Worm (Caenorhabditis elegans) whole organism, L3 larva: Measurements from ENCODE around the gene him-18.

ENCODE experiments used
- R02D3.7 ChIP-seq: fragments of 150-350 bp; optimal IDR thresholded peaks from 2 replicates; lab custom pipeline; 2014; ENCODE audit warnings: missing biosample characterization, missing genetic modification characterization
- aly-2 ChIP-seq: fragments of 150-350 bp; optimal IDR thresholded peaks from 2 replicates; lab custom pipeline; 2014; ENCODE audit warnings: missing biosample characterization, missing genetic modification characterization
- ceh-16 ChIP-seq: sonication (generic microtip); optimal IDR thresholded peaks from 2 replicates; lab custom pipeline; 2017; ENCODE audit warnings: missing biosample characterization, missing genetic modification characterization
- ceh-28 ChIP-seq: fragments of 150-350 bp; optimal IDR thresholded peaks from 2 replicates; lab custom pipeline; 2014; ENCODE audit warnings: missing biosample characterization, missing genetic modification reagents, missing genetic modification characterization
- ceh-82 ChIP-seq: fragments of 150-350 bp; optimal IDR thresholded peaks from 2 replicates; lab custom pipeline; 2014; ENCODE audit warnings: missing biosample characterization, missing genetic modification characterization
- ceh-9 ChIP-seq: sonication (generic microtip); optimal IDR thresholded peaks from 2 replicates; lab custom pipeline; 2018; ENCODE audit warnings: missing biosample characterization, missing genetic modification characterization
- egl-5 ChIP-seq: fragments of 150-350 bp; optimal IDR thresholded peaks from 2 replicates; lab custom pipeline; 2017; ENCODE audit warnings: missing biosample characterization, missing genetic modification reagents, missing genetic modification characterization, inconsistent platforms
- elt-1 ChIP-seq: fragments of 150-350 bp; optimal IDR thresholded peaks from 2 replicates; lab custom pipeline; 2014; ENCODE audit warnings: missing biosample characterization, missing genetic modification characterization
- elt-3 ChIP-seq, 3 experiments: fragments of 150-350 bp in 1 of 3; sonication (generic microtip) in 2 of 3; optimal IDR thresholded peaks; 2 replicates in 2 of 3; 4 replicates in 1 of 3; lab custom pipeline; 2014 to 2017; ENCODE audit warnings: missing biosample characterization in 3 of 3, missing genetic modification characterization in 3 of 3
- fkh-10 ChIP-seq: sonication (generic microtip); optimal IDR thresholded peaks from 2 replicates; lab custom pipeline; 2017; ENCODE audit warnings: missing biosample characterization, missing genetic modification reagents, missing genetic modification characterization
- fos-1 ChIP-seq: fragments of 150-350 bp; optimal IDR thresholded peaks from 2 replicates; lab custom pipeline; 2014; ENCODE audit warnings: missing biosample characterization, missing genetic modification characterization
- hmg-11 ChIP-seq: sonication (generic microtip); optimal IDR thresholded peaks from 2 replicates; lab custom pipeline; 2016; ENCODE audit warnings: missing genetic modification characterization, missing compliant biosample characterization
- jun-1 ChIP-seq: fragments of 150-350 bp; optimal IDR thresholded peaks from 2 replicates; lab custom pipeline; 2014; ENCODE audit warnings: missing biosample characterization, missing genetic modification reagents, missing genetic modification characterization
- lin-15B ChIP-seq: fragments of 150-350 bp; optimal IDR thresholded peaks from 2 replicates; lab custom pipeline; 2014; ENCODE audit warnings: missing biosample characterization, missing genetic modification characterization
- lin-39 ChIP-seq: fragments of 150-350 bp; optimal IDR thresholded peaks from 2 replicates; lab custom pipeline; 2018; ENCODE audit warnings: missing biosample characterization, missing genetic modification reagents, missing genetic modification characterization
- lsy-12 ChIP-seq: sonication (generic microtip); optimal IDR thresholded peaks from 2 replicates; lab custom pipeline; 2016; ENCODE audit warnings: mild to moderate bottlenecking, missing genetic modification characterization, missing compliant biosample characterization
- mdl-1 ChIP-seq: fragments of 150-350 bp; optimal IDR thresholded peaks from 2 replicates; lab custom pipeline; 2014; ENCODE audit warnings: missing biosample characterization, missing genetic modification characterization
- mml-1 ChIP-seq: fragments of 150-350 bp; sonication (generic microtip); optimal IDR thresholded peaks from 3 replicates; lab custom pipeline; 2014; ENCODE audit warnings: missing biosample characterization, missing genetic modification characterization
- nfya-1 ChIP-seq: sonication (generic microtip); optimal IDR thresholded peaks from 2 replicates; lab custom pipeline; 2017; ENCODE audit warnings: missing genetic modification characterization, mild to moderate bottlenecking, missing compliant biosample characterization, antibody characterized with exemption, moderate library complexity; ENCODE audit not compliant: insufficient read depth
- nhr-11 ChIP-seq: fragments of 150-350 bp; optimal IDR thresholded peaks from 2 replicates; lab custom pipeline; 2014; ENCODE audit warnings: missing biosample characterization, missing genetic modification characterization
- nhr-23 ChIP-seq: fragments of 150-350 bp; optimal IDR thresholded peaks from 2 replicates; lab custom pipeline; 2014; ENCODE audit warnings: missing biosample characterization, missing genetic modification reagents, missing genetic modification characterization
- nhr-25 ChIP-seq: sonication (generic microtip); optimal IDR thresholded peaks from 2 replicates; lab custom pipeline; 2017; ENCODE audit warnings: missing biosample characterization, missing genetic modification characterization
- nhr-28 ChIP-seq: fragments of 150-350 bp; optimal IDR thresholded peaks from 2 replicates; lab custom pipeline; 2014; ENCODE audit warnings: missing biosample characterization, missing genetic modification characterization
- nhr-43 ChIP-seq: sonication (generic microtip); optimal IDR thresholded peaks from 2 replicates; lab custom pipeline; 2016; ENCODE audit warnings: mild to moderate bottlenecking, missing genetic modification characterization, missing compliant biosample characterization; ENCODE audit not compliant: poor library complexity, severe bottlenecking
- nhr-67 ChIP-seq: fragments of 150-350 bp; optimal IDR thresholded peaks from 2 replicates; lab custom pipeline; 2014; ENCODE audit warnings: missing biosample characterization, missing genetic modification characterization
- nhr-77 ChIP-seq: fragments of 150-350 bp; optimal IDR thresholded peaks from 2 replicates; lab custom pipeline; 2014; ENCODE audit warnings: missing biosample characterization, missing genetic modification characterization
- pha-4 ChIP-seq: fragments of 150-350 bp; optimal IDR thresholded peaks from 2 replicates; lab custom pipeline; 2014; ENCODE audit warnings: missing biosample characterization, missing genetic modification reagents, missing genetic modification characterization
- sea-2 ChIP-seq: fragments of 150-350 bp; sonication (generic microtip); optimal IDR thresholded peaks from 4 replicates; lab custom pipeline; 2014; ENCODE audit warnings: missing biosample characterization, missing genetic modification reagents, missing genetic modification characterization
- skn-1 ChIP-seq: fragments of 150-350 bp; optimal IDR thresholded peaks from 2 replicates; lab custom pipeline; 2014; ENCODE audit warnings: missing biosample characterization, missing genetic modification characterization
- snpc-4 ChIP-seq: fragments of 150-350 bp; optimal IDR thresholded peaks from 2 replicates; lab custom pipeline; 2014; ENCODE audit warnings: missing biosample characterization, missing genetic modification characterization
- tbx-2 ChIP-seq: sonication (generic microtip); optimal IDR thresholded peaks from 2 replicates; lab custom pipeline; 2016; ENCODE audit warnings: mild to moderate bottlenecking, missing genetic modification characterization, missing compliant biosample characterization
- unc-62 ChIP-seq: fragments of 150-350 bp; sonication (generic microtip); optimal IDR thresholded peaks from 4 replicates; lab custom pipeline; 2014; ENCODE audit warnings: missing biosample characterization, missing genetic modification reagents, missing genetic modification characterization
- ztf-11 ChIP-seq: fragments of 150-350 bp; optimal IDR thresholded peaks from 2 replicates; lab custom pipeline; 2014; ENCODE audit warnings: missing biosample characterization, missing genetic modification characterization
- ztf-4 ChIP-seq: fragments of 150-350 bp; optimal IDR thresholded peaks from 2 replicates; lab custom pipeline; 2014; ENCODE audit warnings: missing biosample characterization, missing genetic modification characterization

him-18 gene

DNA sequence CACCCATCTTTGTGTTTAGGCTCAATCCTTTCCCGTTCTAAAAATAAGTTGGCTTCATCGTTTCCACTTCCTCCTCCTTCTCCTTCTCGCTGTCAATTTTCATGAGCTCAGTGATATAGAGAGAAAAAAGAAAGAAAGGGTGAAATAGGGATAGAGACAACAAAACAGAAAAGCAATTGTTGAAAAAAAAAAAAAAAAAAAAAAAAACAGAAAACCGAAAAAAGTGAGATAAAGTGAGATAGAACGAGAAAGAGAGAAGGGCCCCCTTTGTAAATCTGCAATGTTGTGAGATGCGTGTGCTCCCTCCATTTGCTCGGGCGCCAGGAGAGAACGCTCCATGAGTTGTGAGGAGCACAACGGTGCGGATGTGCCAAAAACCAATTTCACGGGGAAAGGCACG, 8.9 kb upstream of the him-18 start:
- TF ChIP-seq nhr-25 (no peak), nfya-1 (tag; lab: Kevin White, UChicago) (peak; percentile 50), lin-39 (tag; lab: Kevin White, UChicago) (peak; percentile 6), egl-5 (tag; lab: Kevin White, UChicago) (peak; percentile 33), fos-1 (no peak), nhr-67 (tag; lab: Kevin White, UChicago) (no peak), fkh-10 (GFP tag; lab: Kevin White, UChicago) (peak; percentile 24)
- TF ChIP-seq, all 47 proteins: peak for 4

DNA sequence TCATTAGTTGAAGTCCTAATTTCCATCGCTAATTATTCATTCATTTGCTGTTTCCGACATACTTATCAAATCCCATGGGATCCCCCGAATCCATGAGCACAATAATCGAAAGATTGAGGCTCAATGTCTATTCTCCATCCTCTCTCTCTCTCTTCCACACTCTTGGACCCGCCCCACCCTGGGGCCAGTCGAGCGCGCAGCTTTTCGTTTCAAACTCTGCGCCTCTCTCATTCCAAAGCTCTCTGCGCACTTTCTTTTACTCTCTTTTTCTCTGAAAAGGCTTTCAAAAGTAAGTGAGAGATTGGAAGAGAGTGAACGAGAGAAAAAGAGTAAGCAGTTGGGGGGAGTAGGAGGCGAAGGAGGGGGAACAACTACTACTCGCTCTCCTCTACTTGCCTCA, 6.8 kb upstream of the him-18 start, which contains the start of gene acy-1:
Gene acy-1 (plus strand): TSS at position 346 of the 400 bp plus-strand sequence.
- TF ChIP-seq tbx-2 = peak; percentile 21
- no peak for TF ChIP-seq aly-2 (tag; lab: Kevin White, UChicago)
- no peak for TF ChIP-seq mml-1 (tag; lab: Kevin White, UChicago)
- peak; percentile 93 for TF ChIP-seq hmg-11
- TF ChIP-seq nfya-1 (tag; lab: Kevin White, UChicago) = peak; percentile 93
- TF ChIP-seq fkh-10 (GFP tag; lab: Kevin White, UChicago) = peak; percentile 23
- peak; percentile 91 for TF ChIP-seq egl-5 (tag; lab: Kevin White, UChicago)
- peak; percentile 7 for TF ChIP-seq unc-62 (GFP tag; lab: Kevin White, UChicago)
- peak; percentile 48 for TF ChIP-seq nhr-23 (tag; lab: Kevin White, UChicago)
- no peak for TF ChIP-seq ceh-16
- TF ChIP-seq pha-4 (tag; lab: Kevin White, UChicago) = peak; percentile 78
- TF ChIP-seq snpc-4 (tag; lab: Kevin White, UChicago) = peak; percentile 51
- TF ChIP-seq ceh-28 (tag; lab: Kevin White, UChicago) = peak; percentile 1
- TF ChIP-seq elt-3 (tag; optimal IDR thresholded peaks at IDR 0.05; lab: Kevin White, UChicago) = no peak
- no peak for TF ChIP-seq nhr-77 (tag; lab: Kevin White, UChicago)
- no peak for TF ChIP-seq mdl-1 (tag; lab: Kevin White, UChicago)
- peak; percentile 8 for TF ChIP-seq R02D3.7 (tag; lab: Kevin White, UChicago)
- TF ChIP-seq elt-1 = peak; percentile 46
- peak; percentile 59 for TF ChIP-seq nhr-11 (tag; lab: Kevin White, UChicago)
- TF ChIP-seq lin-39 (tag; lab: Kevin White, UChicago) = peak; percentile 91
- peak; percentile 79 for TF ChIP-seq lin-15B (tag; lab: Kevin White, UChicago)
- TF ChIP-seq ceh-82 = no peak
- TF ChIP-seq, all 47 proteins: peak for 15

DNA sequence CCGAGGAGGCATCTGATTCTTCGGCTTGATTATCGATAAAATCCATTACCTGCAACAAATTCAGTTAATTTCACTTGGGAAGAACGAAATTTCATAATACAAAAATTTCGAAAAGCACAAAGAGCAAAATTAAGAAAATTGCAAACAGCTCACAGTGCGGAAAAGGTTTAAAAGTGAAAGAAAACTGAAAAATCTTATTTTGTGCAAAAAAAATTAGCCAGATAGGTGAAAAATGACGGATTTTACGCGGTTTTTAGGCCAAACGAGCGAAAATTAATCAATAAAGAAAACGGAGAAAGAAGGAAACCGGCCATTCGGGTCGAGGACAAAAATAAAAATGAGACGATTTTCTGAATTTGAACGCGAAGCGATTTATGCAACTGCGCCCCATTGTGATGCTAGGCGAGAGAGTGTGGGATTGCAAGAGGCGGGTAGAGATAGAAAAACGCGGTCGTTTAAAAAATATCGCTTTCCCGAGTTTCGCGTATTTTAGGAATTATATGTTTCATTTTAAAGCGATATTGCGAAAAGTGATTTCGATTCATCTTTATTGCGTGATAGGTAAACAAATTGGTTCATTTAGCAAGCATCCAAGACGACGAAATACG, 5.7 kb upstream of the him-18 start, which contains the start of gene emb-5:
Gene emb-5 (minus strand): TSS at position 51 of the 608 bp plus-strand sequence.
- TF ChIP-seq R02D3.7 (tag; lab: Kevin White, UChicago) (peak; percentile 58), fkh-10 (GFP tag; lab: Kevin White, UChicago) (no peak), nhr-23 (tag; lab: Kevin White, UChicago) (peak; percentile 53), snpc-4 (tag; lab: Kevin White, UChicago) (no peak), skn-1 (tag; lab: Kevin White, UChicago) (no peak), nhr-43 (tag; lab: Kevin White, UChicago) (peak; percentile 3), sea-2 (GFP tag; lab: Kevin White, UChicago) (no peak), lin-39 (tag; lab: Kevin White, UChicago) (peak; percentile 73), ztf-4 (tag; lab: Kevin White, UChicago) (no peak), tbx-2 (no peak), ztf-11 (tag; lab: Kevin White, UChicago) (no peak), lsy-12 (tag; lab: Kevin White, UChicago) (no peak), aly-2 (tag; lab: Kevin White, UChicago) (no peak), nhr-25 (peak; percentile 54), unc-62 (GFP tag; lab: Kevin White, UChicago) (no peak), hmg-11 (peak; percentile 25), lin-15B (tag; lab: Kevin White, UChicago) (peak; percentile 81), egl-5 (tag; lab: Kevin White, UChicago) (peak; percentile 35)

DNA sequence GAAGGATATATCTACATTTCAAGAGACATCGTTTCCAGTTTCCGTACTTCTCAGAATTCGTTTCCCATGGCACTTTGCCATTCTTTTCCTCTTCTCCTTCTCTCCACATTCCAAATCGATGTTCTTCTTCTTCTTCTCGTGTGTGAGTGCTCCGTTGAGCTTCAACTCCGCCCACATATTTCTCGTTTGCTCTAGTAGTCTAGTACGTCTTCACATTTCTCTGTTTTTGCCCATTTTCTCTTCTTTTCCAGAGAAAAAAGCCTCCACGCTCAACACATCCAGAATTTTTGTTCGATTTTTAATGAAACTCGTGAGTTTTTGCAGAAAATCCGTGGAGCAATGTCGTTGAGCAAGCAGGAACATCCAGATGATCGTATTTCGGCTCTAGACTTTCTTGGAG, 6.1 kb downstream of the him-18 start, which contains the start of gene T04A8.18:
Gene T04A8.18 (plus strand): TSS at position 301 of the 400 bp plus-strand sequence.
- TF ChIP-seq pha-4 (tag; lab: Kevin White, UChicago) = no peak
- no peak for TF ChIP-seq ceh-9 (tag; lab: Kevin White, UChicago)
- no peak for TF ChIP-seq jun-1 (tag; lab: Kevin White, UChicago)
- TF ChIP-seq ceh-82 = no peak
- no peak for TF ChIP-seq nhr-28 (tag; lab: Kevin White, UChicago)
